Fruit fly (Drosophila melanogaster) S2 (cell line): Measurements from ENCODE around the gene Gyc88E.

Experiments used
- CG8478 ChIP-seq: fragments of >200 bp; optimal IDR thresholded peaks from 2 replicates; lab custom pipeline; 2018
- CTCF ChIP-seq, 2 experiments: fragments of >200 bp; optimal IDR thresholded peaks; 2 replicates each; lab custom pipeline; 2018

The Gyc88E gene

dm6 chr3R:15181467-15181866 lies 31.3 kb downstream of the Gyc88E start, which contains the start of gene Mf:
Mf (minus strand) TSS chr3R:15181510.
- no peak for TF ChIP-seq CG8478
- no peak for TF ChIP-seq CTCF (optimal IDR thresholded peaks at IDR 0.05; lab: Kevin White, UChicago)

dm6 chr3R:15196134-15197034 lies 46.2 kb downstream of the Gyc88E start, which contains the start of the genes Kpc1 and CG42542:
Kpc1 (minus strand) TSS chr3R:15196210.
CG42542 (plus strand) TSS chr3R:15196598.
- TF ChIP-seq CTCF (optimal IDR thresholded peaks at IDR 0.05; lab: Kevin White, UChicago) (no peak), CG8478 (no peak)

DNA sequence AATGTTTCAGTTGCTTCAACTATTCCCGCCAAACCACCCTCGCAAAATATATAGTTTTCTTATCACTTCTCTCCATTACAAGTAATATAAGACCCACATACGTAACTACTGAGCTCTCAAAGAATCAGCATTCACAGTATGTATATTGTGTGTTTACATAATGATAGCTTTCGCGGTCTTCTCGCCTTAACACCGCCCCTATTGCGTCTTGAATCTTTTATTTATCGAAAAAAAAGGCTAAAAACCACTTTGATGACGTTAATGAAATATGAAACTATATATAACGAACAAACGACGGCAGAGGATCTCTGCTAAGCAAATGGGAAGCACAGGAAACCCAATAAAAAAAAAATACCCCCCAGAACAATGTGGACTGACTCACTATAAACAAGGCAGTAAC lies 47.2 kb downstream of the Gyc88E start:
- no peak for TF ChIP-seq CG8478
- TF ChIP-seq CTCF (optimal IDR thresholded peaks at IDR 0.05; lab: Kevin White, UChicago), result no peak

DNA sequence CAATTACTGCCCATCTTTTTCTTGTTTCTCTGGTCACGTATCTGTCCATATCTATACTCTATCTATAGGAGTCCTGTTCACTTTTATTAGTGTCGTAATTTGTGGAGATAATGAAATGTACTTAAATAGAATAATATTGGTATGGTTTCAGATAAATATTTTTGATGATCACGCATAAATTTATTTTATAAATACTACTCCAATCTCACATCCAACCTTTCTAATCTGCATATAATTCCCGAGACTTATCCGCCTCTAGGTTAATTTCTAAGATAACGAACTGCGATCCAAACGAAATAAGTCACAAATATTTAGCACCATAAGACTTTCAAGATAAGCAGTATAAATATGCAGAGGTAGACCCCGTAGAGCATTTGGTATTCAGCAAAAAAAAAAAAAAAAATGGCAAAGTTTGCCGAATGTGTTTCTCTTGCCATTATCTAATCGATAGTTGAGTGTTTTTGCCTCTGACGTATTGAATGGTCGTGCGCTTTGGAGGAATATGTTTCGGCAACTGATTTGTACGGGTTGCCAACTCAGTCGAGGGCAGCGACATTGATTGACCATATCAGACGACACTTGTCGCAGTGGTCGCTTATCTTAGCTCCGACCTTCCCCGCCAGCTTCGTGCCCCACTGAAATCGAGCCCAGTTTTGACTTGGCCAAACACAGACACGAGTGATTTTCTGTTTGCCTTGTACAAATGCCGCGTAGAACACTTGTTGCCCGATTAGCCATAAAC lies 48.0 kb downstream of the Gyc88E start:
- TF ChIP-seq CTCF (optimal IDR thresholded peaks at IDR 0.05; lab: Kevin White, UChicago), result no peak
- TF ChIP-seq CG8478, result no peak

dm6 chr3R:15205223-15205622 lies 55.0 kb downstream of the Gyc88E start:
- TF ChIP-seq CG8478 (no peak), CTCF (optimal IDR thresholded peaks at IDR 0.05; lab: Kevin White, UChicago) (no peak)

DNA sequence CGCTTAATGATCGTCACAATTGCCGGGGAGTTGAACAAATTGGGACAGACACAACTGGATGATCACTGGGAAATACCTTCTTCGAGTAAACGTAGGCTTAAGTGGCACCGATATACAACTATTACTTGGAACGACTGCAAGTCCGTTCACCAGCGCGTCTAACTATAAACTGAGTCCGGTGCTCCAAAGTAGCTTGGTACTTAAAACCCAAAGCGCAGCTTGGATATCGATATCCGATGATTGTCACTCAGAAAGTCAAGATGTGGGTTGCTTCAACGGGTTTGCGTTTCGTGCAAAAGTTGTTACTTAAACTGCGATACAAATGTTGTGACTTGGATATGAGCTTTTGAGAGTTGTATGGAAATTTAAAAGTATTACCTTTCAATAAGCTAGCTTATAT lies 56.1 kb downstream of the Gyc88E start, which contains the start of gene Spn88Ea:
Gene Spn88Ea (minus strand): TSS at position 175 of the 400 bp plus-strand sequence.
- TF ChIP-seq CTCF (optimal IDR thresholded peaks at IDR 0.05; lab: Kevin White, UChicago) (no peak), CG8478 (no peak)

DNA sequence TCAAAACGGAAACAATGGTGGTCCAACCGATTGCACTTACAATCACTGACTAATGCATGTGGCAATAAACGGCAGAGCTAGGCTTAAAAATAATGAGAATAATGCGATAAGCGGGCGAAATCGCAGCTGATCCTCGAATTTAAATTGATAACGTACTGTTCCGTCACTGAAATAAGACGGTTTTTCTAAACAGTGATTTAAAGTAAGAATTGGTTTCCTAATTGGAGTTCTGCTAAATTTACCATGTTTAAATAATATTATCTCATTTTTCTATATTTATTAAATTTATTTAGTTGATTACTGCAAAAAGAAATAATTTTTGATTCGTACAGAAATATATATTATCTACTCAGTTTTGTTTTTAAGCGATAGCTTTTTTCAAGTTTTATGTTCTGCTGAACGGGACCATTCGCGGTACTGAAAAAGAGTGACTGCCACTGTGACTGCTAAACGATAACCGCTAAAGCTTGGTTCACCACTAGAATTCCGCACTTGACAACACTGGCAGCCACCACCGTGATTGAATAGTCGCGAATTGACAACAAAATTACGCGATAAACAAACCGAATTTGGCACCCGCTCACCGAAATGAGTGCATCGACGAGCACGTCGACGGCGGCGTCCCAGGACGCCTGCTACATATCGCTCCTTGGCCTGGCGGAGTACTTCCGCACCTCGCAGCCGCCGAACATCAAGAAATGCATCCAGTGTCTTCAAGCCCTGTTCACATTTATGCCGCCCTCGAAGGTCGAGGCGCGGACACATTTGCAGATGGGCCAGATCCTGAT lies 58.7 kb downstream of the Gyc88E start, which contains the start of the genes Spn88Eb and Mau2:
Gene Spn88Eb (minus strand): TSS at position 51 of the 788 bp plus-strand sequence.
Gene Mau2 (plus strand): TSS at position 493 of the 788 bp plus-strand sequence.
- TF ChIP-seq CTCF (optimal IDR thresholded peaks at IDR 0.05; lab: Kevin White, UChicago) (peak in 1 of 2 experiments; percentile 24), CG8478 (no peak)

DNA sequence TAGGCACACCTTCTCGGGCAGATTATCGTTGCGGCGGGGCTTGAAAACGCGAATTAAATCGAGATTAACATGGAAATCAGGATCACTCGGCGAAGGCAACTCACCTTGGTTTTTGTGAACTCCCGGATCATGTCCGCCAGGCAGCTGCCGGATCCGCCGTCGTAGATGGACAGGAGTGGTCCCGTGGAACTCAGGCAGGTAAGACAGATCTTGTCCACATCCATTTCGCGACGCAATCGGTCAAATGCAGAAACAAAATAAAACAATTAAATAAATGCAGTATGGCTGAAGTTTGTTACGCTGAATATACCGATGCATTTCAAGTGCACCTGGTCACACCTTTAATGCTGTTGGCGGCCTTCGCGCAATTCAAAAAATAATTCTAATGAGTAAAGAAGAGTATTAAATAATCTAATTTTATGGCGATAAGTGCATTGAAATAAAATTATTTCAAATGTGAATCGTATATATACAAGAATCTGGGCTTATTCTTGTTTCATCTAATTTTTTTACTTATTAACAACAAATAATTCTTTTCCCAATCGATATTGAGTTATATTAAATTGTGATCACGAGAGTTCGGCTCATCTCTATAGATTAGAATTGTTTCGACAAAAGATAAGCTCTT lies 63.3 kb downstream of the Gyc88E start, which contains the start of the genes CG6654 and CG4210:
Gene CG6654 (minus strand): TSS at position 297 of the 628 bp plus-strand sequence.
Gene CG4210 (plus strand): TSS at position 613 of the 628 bp plus-strand sequence.
- TF ChIP-seq CTCF (optimal IDR thresholded peaks at IDR 0.05; lab: Kevin White, UChicago), result no peak
- no peak for TF ChIP-seq CG8478

- TF ChIP-seq CG8478 (no peak), CTCF (optimal IDR thresholded peaks at IDR 0.05; lab: Kevin White, UChicago) (no peak)
Observed at dm6 chr3R:15218824-15219576, 68.8 kb downstream of the Gyc88E start, which contains the start of the genes SIDL and CG12241. SIDL (minus strand) TSS chr3R:15218874. CG12241 (plus strand) TSS chr3R:15219256.

- TF ChIP-seq CTCF (optimal IDR thresholded peaks at IDR 0.05; lab: Kevin White, UChicago) (no peak), CG8478 (no peak)
Observed at dm6 chr3R:15222973-15223372, 72.8 kb downstream of the Gyc88E start, which contains the start of gene Polr2G. Polr2G (minus strand) TSS chr3R:15223180.

DNA sequence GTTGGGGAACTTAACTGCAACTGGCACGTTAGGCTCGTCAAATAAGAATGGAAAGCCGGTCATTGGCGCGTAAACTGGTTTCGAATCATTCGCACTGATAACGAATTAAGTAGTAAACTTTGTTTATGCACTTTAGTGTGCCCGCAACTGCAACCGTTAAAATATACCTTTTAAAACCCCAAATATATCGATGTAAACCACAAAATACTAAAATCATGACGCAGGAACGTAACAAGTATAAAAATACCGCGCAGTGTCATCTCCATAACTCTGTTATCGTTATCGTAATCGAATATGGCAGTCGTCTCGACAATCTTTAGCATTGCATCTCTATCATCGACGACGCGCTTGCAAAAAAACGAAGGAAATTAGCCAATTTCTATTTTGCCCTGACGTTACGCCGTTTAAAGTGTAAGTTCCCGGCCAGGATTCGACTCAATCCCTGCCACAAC lies 75.1 kb downstream of the Gyc88E start, which contains the start of the genes CG31344 and Caf1-55:
Gene CG31344 (minus strand): TSS at position 51 of the 452 bp plus-strand sequence.
Gene Caf1-55 (plus strand): TSS at position 298 of the 452 bp plus-strand sequence.
- TF ChIP-seq CG8478, result no peak
- TF ChIP-seq CTCF (optimal IDR thresholded peaks at IDR 0.05; lab: Kevin White, UChicago), result no peak

- TF ChIP-seq CG8478 (no peak), CTCF (optimal IDR thresholded peaks at IDR 0.05; lab: Kevin White, UChicago) (no peak)
Observed at dm6 chr3R:15229329-15229876, 79.2 kb downstream of the Gyc88E start, which contains the start of the genes Art3 and mRpS10. Art3 (minus strand) TSS chr3R:15229408. mRpS10 (plus strand) TSS chr3R:15229665.
